Fruit fly (Drosophila melanogaster) whole organism, embryonic: ENCODE data around the gene Rnp4F.

ENCODE experiments used
- Asciz ChIP-seq: fragments of 200-800 bp; sonication (Bioruptor generic); optimal IDR thresholded peaks from 2 replicates; lab custom pipeline; 2017; ENCODE audit warnings: missing biosample characterization, mild to moderate bottlenecking, missing genetic modification characterization, missing genetic modification reagents
- BtbVII ChIP-seq: fragments of 200-800 bp; sonication (Bioruptor generic); optimal IDR thresholded peaks from 3 replicates; lab custom pipeline; 2017; ENCODE audit warnings: missing biosample characterization, mild to moderate bottlenecking, missing genetic modification characterization
- CG10959 ChIP-seq: fragments of 200-800 bp; sonication (Bioruptor generic); IDR thresholded peaks from 2 replicates; pipeline ENCODE4 v1.3.6; 2022; ENCODE audit warnings: missing biosample characterization, missing genetic modification characterization
- CG11398 ChIP-seq: fragments of 200-800 bp; sonication (Bioruptor generic); optimal IDR thresholded peaks from 2 replicates; lab custom pipeline; 2016; ENCODE audit warnings: missing biosample characterization, missing genetic modification characterization
- CG11695 ChIP-seq: fragments of 200-800 bp; sonication (Bioruptor generic); IDR thresholded peaks from 3 replicates; pipeline ENCODE4 v1.3.6; 2022; ENCODE audit warnings: missing biosample characterization, missing genetic modification characterization
- CG11696 ChIP-seq: fragments of 200-800 bp; sonication (Bioruptor generic); IDR thresholded peaks from 2 replicates; pipeline ENCODE4 v1.3.6; 2022; ENCODE audit warnings: missing biosample characterization, missing genetic modification characterization
- CG14014 ChIP-seq: fragments of 200-800 bp; sonication (Bioruptor generic); IDR thresholded peaks from 2 replicates; pipeline ENCODE4 v1.3.6; 2022; ENCODE audit warnings: missing biosample characterization, missing genetic modification characterization
- CG15073 ChIP-seq: fragments of 200-800 bp; sonication (Bioruptor generic); optimal IDR thresholded peaks from 2 replicates; lab custom pipeline; 2016; ENCODE audit warnings: missing biosample characterization, missing genetic modification characterization
- CG1602 ChIP-seq: fragments of 200-800 bp; sonication (Bioruptor generic); optimal IDR thresholded peaks from 3 replicates; lab custom pipeline; 2016; ENCODE audit warnings: missing biosample characterization, missing genetic modification characterization
- CG17385 ChIP-seq: fragments of 200-800 bp; sonication (Bioruptor generic); optimal IDR thresholded peaks from 3 replicates; lab custom pipeline; 2018; ENCODE audit warnings: missing biosample characterization, mild to moderate bottlenecking, missing genetic modification characterization
- CG17802 ChIP-seq: fragments of 200-800 bp; sonication (Bioruptor generic); optimal IDR thresholded peaks from 2 replicates; lab custom pipeline; 2018; ENCODE audit warnings: missing biosample characterization, mild to moderate bottlenecking, missing genetic modification characterization, moderate library complexity
- CG1792 ChIP-seq: fragments of 200-800 bp; sonication (Bioruptor generic); optimal IDR thresholded peaks from 2 replicates; lab custom pipeline; 2016; ENCODE audit warnings: missing biosample characterization, missing genetic modification characterization
- CG2712 ChIP-seq: fragments of 200-800 bp; optimal IDR thresholded peaks from 3 replicates; lab custom pipeline; 2019; ENCODE audit warnings: missing biosample characterization, mild to moderate bottlenecking, missing genetic modification characterization, moderate library complexity
- CG2875 ChIP-seq: fragments of 200-800 bp; sonication (Bioruptor generic); optimal IDR thresholded peaks from 2 replicates; lab custom pipeline; 2017; ENCODE audit warnings: missing biosample characterization, mild to moderate bottlenecking, missing genetic modification characterization, missing genetic modification reagents
- CG30403 ChIP-seq: fragments of 200-800 bp; sonication (Bioruptor generic); optimal IDR thresholded peaks from 3 replicates; lab custom pipeline; 2016; ENCODE audit warnings: missing biosample characterization, missing genetic modification characterization
- CG30431 ChIP-seq: fragments of 200-800 bp; sonication (Bioruptor generic); optimal IDR thresholded peaks from 2 replicates; lab custom pipeline; 2017; ENCODE audit warnings: missing biosample characterization, missing genetic modification characterization
- CG33557 ChIP-seq: fragments of 200-800 bp; sonication (Bioruptor generic); optimal IDR thresholded peaks from 2 replicates; lab custom pipeline; 2019; ENCODE audit warnings: missing biosample characterization, mild to moderate bottlenecking, missing genetic modification characterization, moderate library complexity
- CG3407 ChIP-seq: fragments of 200-800 bp; sonication (Bioruptor generic); optimal IDR thresholded peaks from 2 replicates; lab custom pipeline; 2018; ENCODE audit warnings: missing biosample characterization, mild to moderate bottlenecking, missing genetic modification characterization
- CG5180 ChIP-seq: fragments of 200-800 bp; sonication (Bioruptor generic); optimal IDR thresholded peaks from 3 replicates; lab custom pipeline; 2017; ENCODE audit warnings: missing biosample characterization, missing genetic modification characterization, mild to moderate bottlenecking, moderate library complexity, missing genetic modification reagents
- CG7271 ChIP-seq: fragments of 200-800 bp; sonication (Bioruptor generic); optimal IDR thresholded peaks from 2 replicates; lab custom pipeline; 2018; ENCODE audit warnings: missing biosample characterization, mild to moderate bottlenecking, missing genetic modification characterization, moderate library complexity
- CG7357 ChIP-seq: fragments of 200-800 bp; sonication (Bioruptor generic); IDR thresholded peaks from 3 replicates; pipeline ENCODE4 v1.3.6; 2022; ENCODE audit warnings: missing biosample characterization, missing genetic modification characterization
- CG9817 ChIP-seq: fragments of 200-800 bp; sonication (Bioruptor generic); optimal IDR thresholded peaks from 2 replicates; lab custom pipeline; 2018; ENCODE audit warnings: missing biosample characterization, mild to moderate bottlenecking, missing genetic modification characterization, moderate library complexity
- D19A ChIP-seq: fragments of 200-800 bp; optimal IDR thresholded peaks from 3 replicates; lab custom pipeline; 2019; ENCODE audit warnings: missing biosample characterization, mild to moderate bottlenecking, missing genetic modification characterization, moderate library complexity
- D19B ChIP-seq: fragments of 200-800 bp; sonication (Bioruptor generic); optimal IDR thresholded peaks from 2 replicates; lab custom pipeline; 2017; ENCODE audit warnings: missing biosample characterization, mild to moderate bottlenecking, missing genetic modification characterization
- Ets65A ChIP-seq: fragments of 200-800 bp; sonication (Bioruptor generic); peaks from one replicate; lab custom pipeline; 2016; ENCODE audit warnings: missing biosample characterization, missing genetic modification characterization
- Hr39 ChIP-seq: fragments of >200 bp; optimal IDR thresholded peaks from 2 replicates; lab custom pipeline; 2017
- Lhr ChIP-seq: fragments of 200-800 bp; sonication (Bioruptor generic); optimal IDR thresholded peaks from 3 replicates; lab custom pipeline; 2017; ENCODE audit warnings: mild to moderate bottlenecking, missing biosample characterization, missing genetic modification reagents, missing genetic modification characterization
- NFAT ChIP-seq: fragments of 200-800 bp; sonication (Bioruptor generic); IDR thresholded peaks from 2 replicates; pipeline ENCODE4 v1.3.6; 2022; ENCODE audit warnings: missing biosample characterization, missing genetic modification characterization
- Poxn ChIP-seq: fragments of 200-800 bp; sonication (Bioruptor generic); IDR thresholded peaks from 2 replicates; pipeline ENCODE4 v1.3.6; 2022; ENCODE audit warnings: missing biosample characterization, missing genetic modification characterization
- Side ChIP-seq: fragments of 200-800 bp; sonication (Bioruptor generic); optimal IDR thresholded peaks from 2 replicates; lab custom pipeline; 2016; ENCODE audit warnings: missing biosample characterization, missing genetic modification characterization
- Sox100B ChIP-seq: fragments of 200-800 bp; sonication (Bioruptor generic); optimal IDR thresholded peaks from 3 replicates; lab custom pipeline; 2018; ENCODE audit warnings: missing biosample characterization, mild to moderate bottlenecking, missing genetic modification characterization
- Sry-β ChIP-seq: fragments of 200-800 bp; sonication (Bioruptor generic); optimal IDR thresholded peaks from 2 replicates; lab custom pipeline; 2018; ENCODE audit warnings: missing biosample characterization, mild to moderate bottlenecking, missing genetic modification characterization, moderate library complexity
- YL-1 ChIP-seq: fragments of 200-800 bp; sonication (Bioruptor generic); optimal IDR thresholded peaks from 3 replicates; lab custom pipeline; 2017; ENCODE audit warnings: missing biosample characterization, mild to moderate bottlenecking, missing genetic modification characterization
- ac ChIP-seq: fragments of 200-800 bp; sonication (Bioruptor generic); optimal IDR thresholded peaks from 3 replicates; lab custom pipeline; 2017; ENCODE audit warnings: missing biosample characterization, mild to moderate bottlenecking, missing genetic modification characterization
- ap ChIP-seq: fragments of 200-800 bp; sonication (Bioruptor generic); IDR thresholded peaks from 2 replicates; pipeline ENCODE4 v1.3.6; 2022; ENCODE audit warnings: missing biosample characterization, missing genetic modification characterization
- ara ChIP-seq: fragments of 200-800 bp; sonication (Bioruptor generic); IDR thresholded peaks from 2 replicates; pipeline ENCODE4 v1.3.6; 2022; ENCODE audit warnings: missing biosample characterization, missing genetic modification characterization
- bcd ChIP-seq: fragments of 200-800 bp; sonication (Bioruptor generic); optimal IDR thresholded peaks from 2 replicates; lab custom pipeline; 2017; ENCODE audit warnings: missing biosample characterization, mild to moderate bottlenecking, missing genetic modification characterization
- cas ChIP-seq: fragments of 200-800 bp; sonication (Bioruptor generic); IDR thresholded peaks from 2 replicates; pipeline ENCODE4 v1.3.6; 2022; ENCODE audit warnings: missing biosample characterization, missing genetic modification characterization
- crol ChIP-seq: fragments of 200-800 bp; sonication (Bioruptor generic); IDR thresholded peaks from 2 replicates; pipeline ENCODE4 v1.3.6; 2022; ENCODE audit warnings: missing biosample characterization, missing genetic modification characterization
- dimm ChIP-seq: fragments of 200-800 bp; sonication (Bioruptor generic); IDR thresholded peaks from 2 replicates; pipeline ENCODE4 v1.3.6; 2022; ENCODE audit warnings: missing biosample characterization, missing genetic modification characterization
- dpn ChIP-seq, 2 experiments: fragments of 200-800 bp; sonication (Bioruptor generic); optimal IDR thresholded peaks; 3 replicates each; lab custom pipeline; 2016; ENCODE audit warnings: missing biosample characterization in 2 of 2, missing genetic modification characterization in 2 of 2
- eyg ChIP-seq: fragments of 200-800 bp; sonication (Bioruptor generic); optimal IDR thresholded peaks from 3 replicates; lab custom pipeline; 2016; ENCODE audit warnings: missing biosample characterization, missing genetic modification characterization
- fd102C ChIP-seq: fragments of 200-800 bp; sonication (Bioruptor generic); optimal IDR thresholded peaks from 2 replicates; lab custom pipeline; 2018; ENCODE audit warnings: missing biosample characterization, mild to moderate bottlenecking, missing genetic modification characterization, moderate library complexity
- lov ChIP-seq, 2 experiments: fragments of 200-800 bp in 1 of 2; fragments of >200 bp in 1 of 2; sonication (Bioruptor generic) in 1 of 2; IDR thresholded peaks in 1 of 2; optimal IDR thresholded peaks in 1 of 2; 2 replicates in 1 of 2; 3 replicates in 1 of 2; pipeline versions ENCODE4 v1.3.6 to Lab custom; 2017 to 2022; ENCODE audit warnings: missing biosample characterization in 1 of 2, missing genetic modification characterization in 1 of 2
- mam ChIP-seq: fragments of 200-800 bp; sonication (Bioruptor generic); optimal IDR thresholded peaks from 3 replicates; lab custom pipeline; 2016; ENCODE audit warnings: missing biosample characterization, missing genetic modification characterization
- nau ChIP-seq: fragments of 200-800 bp; sonication (Bioruptor generic); optimal IDR thresholded peaks from 3 replicates; lab custom pipeline; 2017; ENCODE audit warnings: missing biosample characterization, mild to moderate bottlenecking, missing genetic modification characterization, missing genetic modification reagents
- p53 ChIP-seq: fragments of 200-800 bp; sonication (Bioruptor generic); optimal IDR thresholded peaks from 2 replicates; lab custom pipeline; 2016; ENCODE audit warnings: missing biosample characterization, missing genetic modification characterization
- pita ChIP-seq: fragments of 200-800 bp; sonication (Bioruptor generic); optimal IDR thresholded peaks from 2 replicates; lab custom pipeline; 2017; ENCODE audit warnings: missing biosample characterization, mild to moderate bottlenecking, missing genetic modification characterization
- prd ChIP-seq, 3 experiments: fragments of >200 bp in 2 of 3; fragments of 200-800 bp in 1 of 3; sonication (Bioruptor generic) in 1 of 3; optimal IDR thresholded peaks in 2 of 3; IDR thresholded peaks in 1 of 3; 2 replicates in 2 of 3; 3 replicates in 1 of 3; pipeline versions ENCODE4 v1.3.6 to Lab custom; 2017 to 2022; ENCODE audit warnings: missing biosample characterization in 1 of 3, missing genetic modification characterization in 1 of 3
- repo ChIP-seq: fragments of 200-800 bp; sonication (Bioruptor generic); optimal IDR thresholded peaks from 2 replicates; lab custom pipeline; 2016; ENCODE audit warnings: missing biosample characterization, missing genetic modification characterization
- vfl ChIP-seq: fragments of 200-800 bp; sonication (Bioruptor generic); optimal IDR thresholded peaks from 2 replicates; lab custom pipeline; 2016; ENCODE audit warnings: missing biosample characterization, missing genetic modification characterization

Rnp4F gene

dm6 chrX:5357035-5357434 lies 34.5 kb upstream of the Rnp4F start (continued):
- TF ChIP-seq CG33557 (GFP tag; lab: Kevin White, UChicago) (no peak), Sry-β (GFP tag; lab: Kevin White, UChicago) (no peak), CG17802 (no peak), CG14014 (GFP tag; lab: Robert Waterston, UW) (no peak), CG11398 (no peak), CG1792 (no peak), BtbVII (GFP tag; lab: Kevin White, UChicago) (no peak), NFAT (GFP tag; lab: Robert Waterston, UW) (no peak), CG7271 (tag; lab: Kevin White, UChicago) (no peak), CG5180 (GFP tag; lab: Kevin White, UChicago) (no peak), Hr39 (no peak), dimm (GFP tag; lab: Robert Waterston, UW) (no peak), ara (no peak), CG30431 (GFP tag; lab: Kevin White, UChicago) (no peak), CG2712 (tag; lab: Kevin White, UChicago) (peak; percentile 9), fd102C (GFP tag; lab: Kevin White, UChicago) (no peak), CG15073 (GFP tag; lab: Kevin White, UChicago) (no peak), prd (optimal IDR thresholded peaks at IDR 0.05; lab: Kevin White, UChicago) (no peak), prd (GFP tag; IDR thresholded peaks at IDR 0.05; lab: Robert Waterston, UW) (peak; percentile 36; the same call in 1 of the 3 replicates), CG1602 (GFP tag; lab: Kevin White, UChicago) (no peak), Poxn (GFP tag; lab: Robert Waterston, UW) (no peak), dpn (GFP tag; optimal IDR thresholded peaks at IDR 0.05; lab: Kevin White, UChicago) (no peak), CG2875 (no peak), repo (GFP tag; lab: Kevin White, UChicago) (no peak), CG3407 (no peak), bcd (GFP tag; lab: Kevin White, UChicago) (no peak), Lhr (GFP tag; lab: Kevin White, UChicago) (no peak), mam (GFP tag; lab: Kevin White, UChicago) (peak; percentile 0), Side (GFP tag; lab: Kevin White, UChicago) (no peak), D19B (GFP tag; lab: Kevin White, UChicago) (peak; percentile 28), lov (optimal IDR thresholded peaks at IDR 0.05; lab: Kevin White, UChicago) (no peak), lov (GFP tag; IDR thresholded peaks at IDR 0.05; lab: Robert Waterston, UW) (no peak), ap (GFP tag; lab: Robert Waterston, UW) (no peak), CG30403 (GFP tag; lab: Kevin White, UChicago) (peak; percentile 8), vfl (GFP tag; lab: Kevin White, UChicago) (no peak), cas (GFP tag; lab: Robert Waterston, UW) (no peak), nau (peak; percentile 67), YL-1 (GFP tag; lab: Kevin White, UChicago) (no peak), crol (GFP tag; lab: Robert Waterston, UW) (no peak), CG11695 (GFP tag; lab: Robert Waterston, UW) (no peak), CG17385 (GFP tag; lab: Kevin White, UChicago) (no peak), Ets65A (GFP tag; lab: Kevin White, UChicago) (peak; percentile 2), CG10959 (no peak), pita (GFP tag; lab: Kevin White, UChicago) (no peak), ac (GFP tag; lab: Kevin White, UChicago) (no peak), p53 (GFP tag; lab: Kevin White, UChicago) (no peak), D19A (tag; lab: Kevin White, UChicago) (no peak), CG9817 (tag; lab: Kevin White, UChicago) (no peak), CG11696 (GFP tag; lab: Robert Waterston, UW) (no peak), CG7357 (GFP tag; lab: Robert Waterston, UW) (no peak), eyg (GFP tag; lab: Kevin White, UChicago) (no peak), Asciz (GFP tag; lab: Kevin White, UChicago) (no peak), Sox100B (GFP tag; lab: Kevin White, UChicago) (no peak)
